Worm (Caenorhabditis elegans) whole organism, L4/young adult: ENCODE measurements around the gene F21C10.13.

Experiments
- W03F9.2 ChIP-seq: fragments of 150-350 bp; optimal IDR thresholded peaks from 2 replicates; lab custom pipeline; 2014; ENCODE audit warnings: missing biosample characterization, missing genetic modification characterization
- him-1 ChIP-seq: sonication (generic microtip); optimal IDR thresholded peaks from 2 replicates; lab custom pipeline; 2016; ENCODE audit warnings: missing genotype, missing genetic modification reagents, missing genetic modification characterization, missing compliant biosample characterization

ce11 chrV:9132043-9132442, 9.9 kb downstream of the F21C10.13 start, which contains the start of gene F21C10.1:
- TF ChIP-seq W03F9.2 (no peak), him-1 (tag; lab: Kevin White, UChicago) (no peak)
